Worm (Caenorhabditis elegans) whole organism, young adult: ENCODE measurements around the gene parp-2.

Source experiments
- C06A6.2 ChIP-seq: fragments of 200-800 bp; sonication (Bioruptor generic); conservative IDR thresholded peaks from 2 replicates; pipeline ENCODE4 v1.3.6; 2022; ENCODE audit warnings: missing genetic modification characterization, missing compliant biosample characterization
- ZK185.1 ChIP-seq: sonication (generic microtip); optimal IDR thresholded peaks from 2 replicates; lab custom pipeline; 2016; ENCODE audit warnings: mild to moderate bottlenecking, missing genetic modification characterization, missing compliant biosample characterization; ENCODE audit not compliant: poor library complexity, severe bottlenecking
- ama-1 ChIP-seq, 3 experiments: fragments of 150-350 bp in 1 of 3; sonication (generic microtip) in 2 of 3; optimal IDR thresholded peaks; 2 replicates each; lab custom pipeline; 2014 to 2018; ENCODE audit warnings: missing biosample characterization in 2 of 3, missing genetic modification characterization in 2 of 3, missing genetic modification reagents in 2 of 3
- athp-1 ChIP-seq: sonication (generic microtip); optimal IDR thresholded peaks from 2 replicates; lab custom pipeline; 2017; ENCODE audit warnings: mild to moderate bottlenecking, missing genetic modification characterization, missing compliant biosample characterization
- ceh-79 ChIP-seq: sonication (generic microtip); optimal IDR thresholded peaks from 2 replicates; lab custom pipeline; 2017; ENCODE audit warnings: mild to moderate bottlenecking, missing genetic modification characterization, missing compliant biosample characterization
- egl-18 ChIP-seq: fragments of 200-800 bp; sonication (Bioruptor generic); IDR thresholded peaks from 2 replicates; pipeline ENCODE4 v1.3.6; 2022; ENCODE audit warnings: missing genetic modification reagents, missing genetic modification characterization, missing compliant biosample characterization
- madf-10 ChIP-seq: sonication (generic microtip); optimal IDR thresholded peaks from 2 replicates; lab custom pipeline; 2016; ENCODE audit warnings: mild to moderate bottlenecking, missing genetic modification characterization, missing compliant biosample characterization
- nfyb-1 ChIP-seq: fragments of 200-800 bp; sonication (Bioruptor generic); IDR thresholded peaks from 2 replicates; pipeline ENCODE4 v1.3.6; 2022; ENCODE audit warnings: missing genetic modification reagents, missing genetic modification characterization, missing compliant biosample characterization
- pha-4 ChIP-seq: fragments of 150-350 bp; sonication (generic microtip); optimal IDR thresholded peaks from 2 replicates; lab custom pipeline; 2014; ENCODE audit warnings: missing biosample characterization, missing genetic modification reagents, missing genetic modification characterization
- unc-62 ChIP-seq: fragments of 150-350 bp; optimal IDR thresholded peaks from 2 replicates; lab custom pipeline; 2014; ENCODE audit warnings: missing biosample characterization, missing genetic modification reagents, missing genetic modification characterization
- ztf-26 ChIP-seq: sonication (generic microtip); optimal IDR thresholded peaks from 2 replicates; lab custom pipeline; 2017; ENCODE audit warnings: missing genetic modification characterization, missing compliant biosample characterization
- ztf-6 ChIP-seq: fragments of 200-800 bp; sonication (Bioruptor generic); IDR thresholded peaks from 2 replicates; pipeline ENCODE4 v1.3.6; 2022; ENCODE audit warnings: missing genetic modification reagents, missing genetic modification characterization, missing compliant biosample characterization

DNA sequence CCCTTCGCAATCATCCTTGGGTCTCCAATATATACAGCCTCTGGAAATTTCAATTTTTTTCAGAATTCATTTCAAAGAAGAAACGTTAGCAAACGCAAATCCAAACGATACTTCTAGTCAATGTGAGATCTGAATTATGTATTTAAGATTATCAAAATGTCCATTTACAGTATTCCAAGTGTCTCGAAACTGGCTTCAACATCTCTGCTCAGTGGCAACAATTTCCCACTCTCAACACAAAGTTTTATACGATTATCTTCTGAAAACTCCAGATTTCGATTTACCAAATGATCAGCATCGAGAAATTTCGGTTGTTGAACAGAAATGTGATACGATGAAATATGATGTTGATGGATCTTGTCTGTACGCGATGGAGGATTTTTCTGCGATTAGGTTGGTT is 36.3 kb upstream of the parp-2 start:
- TF ChIP-seq C06A6.2 (GFP tag; lab: Robert Waterston, UW) (no peak), ama-1 (optimal IDR thresholded peaks at IDR 0.05; lab: Kevin White, UChicago) (no peak), ama-1 (GFP tag; optimal IDR thresholded peaks at IDR 0.05; lab: Kevin White, UChicago) (no peak), ztf-26 (tag; lab: Kevin White, UChicago) (no peak), madf-10 (tag; lab: Kevin White, UChicago) (no peak), ceh-79 (tag; lab: Kevin White, UChicago) (no peak), ZK185.1 (tag; lab: Kevin White, UChicago) (no peak), ztf-6 (GFP tag; lab: Robert Waterston, UW) (no peak), unc-62 (GFP tag; lab: Kevin White, UChicago) (no peak), pha-4 (tag; lab: Kevin White, UChicago) (no peak), egl-18 (GFP tag; lab: Robert Waterston, UW) (no peak), nfyb-1 (GFP tag; lab: Robert Waterston, UW) (no peak), athp-1 (tag; lab: Kevin White, UChicago) (no peak)
